Worm (Caenorhabditis elegans) whole organism, L4/young adult: Measurements from ENCODE around the gene srxa-1.

ENCODE experiments used
- W03F9.2 ChIP-seq: fragments of 150-350 bp; optimal IDR thresholded peaks from 2 replicates; lab custom pipeline; 2014; ENCODE audit warnings: missing biosample characterization, missing genetic modification characterization
- dao-5 ChIP-seq: sonication (generic microtip); optimal IDR thresholded peaks from 2 replicates; lab custom pipeline; 2016; ENCODE audit warnings: missing genotype, missing genetic modification characterization, moderate library complexity, missing compliant biosample characterization
- him-1 ChIP-seq: sonication (generic microtip); optimal IDR thresholded peaks from 2 replicates; lab custom pipeline; 2016; ENCODE audit warnings: missing genotype, missing genetic modification reagents, missing genetic modification characterization, missing compliant biosample characterization

srxa-1 gene

ce11 chrV:20731787-20732186, at the start of gene srxa-1:
Gene srxa-1 (plus strand): TSS chrV:20732087.
- TF ChIP-seq dao-5 (tag; lab: Kevin White, UChicago) = no peak
- no peak for TF ChIP-seq W03F9.2 (tag; lab: Kevin White, UChicago)
- no peak for TF ChIP-seq him-1 (tag; lab: Kevin White, UChicago)

ce11 chrV:20682309-20682708, 49.6 kb upstream of the srxa-1 start:
- TF ChIP-seq W03F9.2 (tag; lab: Kevin White, UChicago) = no peak
- TF ChIP-seq dao-5 (tag; lab: Kevin White, UChicago) = no peak
- no peak for TF ChIP-seq him-1 (tag; lab: Kevin White, UChicago)

ce11 chrV:20685383-20685782, 46.5 kb upstream of the srxa-1 start, which contains the start of gene klf-2:
Gene klf-2 (plus strand): TSS chrV:20685683.
- TF ChIP-seq dao-5 (tag; lab: Kevin White, UChicago) (no peak), W03F9.2 (tag; lab: Kevin White, UChicago) (no peak), him-1 (tag; lab: Kevin White, UChicago) (no peak)

DNA sequence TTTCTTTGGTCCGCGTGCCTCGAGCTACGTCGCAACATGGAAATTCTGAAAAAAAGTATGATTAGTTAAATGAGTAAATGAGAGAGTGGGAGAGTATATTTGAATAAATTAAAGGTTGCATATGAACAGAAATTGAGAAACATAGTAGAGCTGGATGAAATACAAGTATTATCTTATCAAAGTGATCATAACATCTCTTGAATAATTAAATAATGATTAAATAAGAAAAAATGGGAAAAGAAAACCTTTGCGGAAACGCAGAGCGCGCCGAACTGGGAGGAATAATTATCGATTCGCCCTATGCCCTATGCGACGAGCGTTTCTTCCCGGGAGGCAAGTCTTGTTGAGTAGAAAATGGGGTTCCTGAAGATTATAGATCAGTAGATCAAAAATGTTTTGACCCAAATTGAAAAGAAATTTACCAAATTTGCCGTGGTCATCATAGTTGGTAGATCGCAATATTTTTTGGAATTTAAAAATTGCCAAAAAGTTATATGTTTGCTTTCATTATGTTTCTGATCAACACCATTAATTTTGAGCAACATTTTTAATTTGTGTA, 42.3 kb upstream of the srxa-1 start, which contains the start of gene F53F8.3:
Gene F53F8.3, minus strand, starts transcription at position 51 of the 559 bp plus-strand sequence.
- no peak for TF ChIP-seq him-1 (tag; lab: Kevin White, UChicago)
- TF ChIP-seq W03F9.2 (tag; lab: Kevin White, UChicago) = no peak
- no peak for TF ChIP-seq dao-5 (tag; lab: Kevin White, UChicago)

DNA sequence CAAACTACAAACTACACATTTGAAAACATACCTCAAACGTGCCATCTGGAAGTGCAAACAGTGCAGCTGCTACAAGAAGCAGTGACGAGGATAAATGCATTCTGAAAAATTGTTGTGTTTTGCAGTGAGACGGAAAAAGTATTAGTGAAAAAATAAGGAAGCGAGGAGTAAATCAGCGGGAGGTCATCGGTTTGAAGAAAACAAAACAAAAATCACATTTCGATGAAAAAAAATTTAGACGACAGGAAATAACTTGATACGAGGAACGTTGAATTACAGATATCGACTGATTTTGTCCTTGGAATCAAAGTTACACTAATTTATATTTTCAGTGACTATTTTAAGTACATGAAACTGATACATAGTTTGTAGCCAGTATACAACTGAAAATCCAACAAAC, 40.3 kb upstream of the srxa-1 start, which contains the start of gene F53F8.4:
Gene F53F8.4, minus strand, starts transcription at position 101 of the 400 bp plus-strand sequence.
- TF ChIP-seq him-1 (tag; lab: Kevin White, UChicago) = no peak
- no peak for TF ChIP-seq dao-5 (tag; lab: Kevin White, UChicago)
- TF ChIP-seq W03F9.2 (tag; lab: Kevin White, UChicago) = no peak

DNA sequence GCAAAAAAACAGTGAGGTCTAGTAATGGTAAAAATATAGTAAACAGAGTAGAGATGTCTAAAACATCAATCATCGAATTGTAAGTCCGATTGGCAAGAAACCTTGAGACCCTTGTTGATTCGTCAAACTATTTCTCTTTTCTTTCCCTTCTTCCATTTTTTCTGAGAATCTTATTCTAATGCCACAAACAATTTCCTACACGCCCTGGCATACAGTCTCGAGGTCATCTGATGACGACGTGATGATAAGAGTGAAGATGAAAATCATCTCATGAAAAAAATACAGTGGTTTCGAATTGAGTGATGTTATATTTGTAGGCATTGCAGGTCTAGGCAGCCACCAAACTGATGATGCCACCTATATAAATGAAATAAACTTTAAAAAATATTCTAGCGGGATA, 39.0 kb upstream of the srxa-1 start:
- TF ChIP-seq him-1 (tag; lab: Kevin White, UChicago) (no peak), W03F9.2 (tag; lab: Kevin White, UChicago) (no peak), dao-5 (tag; lab: Kevin White, UChicago) (no peak)

ce11 chrV:20693968-20694367, 37.9 kb upstream of the srxa-1 start:
- TF ChIP-seq him-1 (tag; lab: Kevin White, UChicago) (peak; percentile 58), dao-5 (tag; lab: Kevin White, UChicago) (peak; percentile 59), W03F9.2 (tag; lab: Kevin White, UChicago) (no peak)

DNA sequence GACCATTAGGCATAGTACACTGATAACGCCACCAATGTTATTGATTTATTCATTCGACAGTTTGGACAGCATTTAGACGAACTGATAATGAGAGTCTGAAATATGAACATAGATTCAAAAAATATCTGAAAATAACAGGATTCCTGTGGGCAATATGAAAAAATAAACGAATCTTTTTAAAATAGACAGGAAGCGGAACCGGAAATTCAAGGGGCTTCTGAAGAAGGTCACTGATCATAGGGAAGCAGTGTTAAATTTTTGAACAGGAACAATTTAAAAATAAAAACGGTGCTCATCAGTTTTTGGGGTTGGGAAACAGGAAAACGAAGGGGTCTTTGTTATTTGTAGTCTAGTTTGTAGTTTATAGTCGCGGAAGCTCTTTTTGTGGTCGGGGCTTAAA, 33.6 kb upstream of the srxa-1 start, which contains the start of gene F53F8.7:
Gene F53F8.7, minus strand, starts transcription at position 101 of the 400 bp plus-strand sequence.
- TF ChIP-seq dao-5 (tag; lab: Kevin White, UChicago) (no peak), him-1 (tag; lab: Kevin White, UChicago) (no peak), W03F9.2 (tag; lab: Kevin White, UChicago) (no peak)

ce11 chrV:20703998-20704572, 27.8 kb upstream of the srxa-1 start, which contains the start of the genes F53F8.5 and F53F8.6:
Gene F53F8.5 (minus strand): TSS chrV:20704049.
Gene F53F8.6 (plus strand): TSS chrV:20704227.
- no peak for TF ChIP-seq dao-5 (tag; lab: Kevin White, UChicago)
- TF ChIP-seq him-1 (tag; lab: Kevin White, UChicago) = no peak
- no peak for TF ChIP-seq W03F9.2 (tag; lab: Kevin White, UChicago)

DNA sequence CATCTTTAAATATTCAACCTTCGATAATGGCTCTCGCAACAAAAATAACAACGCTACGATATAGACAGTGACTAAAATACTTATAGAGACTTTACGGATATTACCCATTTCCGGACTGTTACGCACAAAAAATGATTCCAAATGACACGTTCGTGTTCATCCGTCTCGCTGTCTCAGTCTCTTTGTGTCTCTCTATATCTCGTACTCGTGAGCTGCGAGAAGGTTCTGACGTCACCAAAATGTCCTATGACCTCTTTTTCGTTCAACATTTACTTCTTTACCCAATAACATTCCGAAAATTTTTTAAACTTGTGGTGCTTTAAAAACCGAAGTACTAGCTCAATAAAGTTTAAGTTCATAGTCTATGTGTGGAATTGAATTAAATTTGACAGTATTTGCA, 21.7 kb upstream of the srxa-1 start:
- TF ChIP-seq W03F9.2 (tag; lab: Kevin White, UChicago) (no peak), dao-5 (tag; lab: Kevin White, UChicago) (no peak), him-1 (tag; lab: Kevin White, UChicago) (no peak)

DNA sequence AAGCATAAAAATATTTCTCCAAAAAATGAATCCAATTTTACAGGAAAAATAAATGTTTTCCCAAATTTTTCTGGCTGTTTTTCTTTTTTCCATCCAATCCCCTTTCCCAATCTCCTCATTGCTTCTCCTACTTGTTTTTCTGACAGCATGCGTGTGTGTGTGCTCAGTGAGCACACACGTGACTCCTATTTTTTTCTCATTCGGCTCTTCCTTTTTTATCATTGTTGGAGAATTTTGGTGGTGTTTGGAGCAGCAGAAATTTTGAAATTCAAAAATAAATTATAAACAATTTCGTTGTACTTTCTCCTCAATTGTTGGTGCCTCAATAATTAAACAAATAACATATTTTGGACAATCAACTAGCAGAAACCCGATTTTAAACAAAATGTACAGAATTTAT, 21.2 kb upstream of the srxa-1 start:
- no peak for TF ChIP-seq W03F9.2 (tag; lab: Kevin White, UChicago)
- TF ChIP-seq dao-5 (tag; lab: Kevin White, UChicago) = no peak
- no peak for TF ChIP-seq him-1 (tag; lab: Kevin White, UChicago)

ce11 chrV:20711733-20712132, 20.2 kb upstream of the srxa-1 start:
- no peak for TF ChIP-seq W03F9.2 (tag; lab: Kevin White, UChicago)
- no peak for TF ChIP-seq him-1 (tag; lab: Kevin White, UChicago)
- no peak for TF ChIP-seq dao-5 (tag; lab: Kevin White, UChicago)

DNA sequence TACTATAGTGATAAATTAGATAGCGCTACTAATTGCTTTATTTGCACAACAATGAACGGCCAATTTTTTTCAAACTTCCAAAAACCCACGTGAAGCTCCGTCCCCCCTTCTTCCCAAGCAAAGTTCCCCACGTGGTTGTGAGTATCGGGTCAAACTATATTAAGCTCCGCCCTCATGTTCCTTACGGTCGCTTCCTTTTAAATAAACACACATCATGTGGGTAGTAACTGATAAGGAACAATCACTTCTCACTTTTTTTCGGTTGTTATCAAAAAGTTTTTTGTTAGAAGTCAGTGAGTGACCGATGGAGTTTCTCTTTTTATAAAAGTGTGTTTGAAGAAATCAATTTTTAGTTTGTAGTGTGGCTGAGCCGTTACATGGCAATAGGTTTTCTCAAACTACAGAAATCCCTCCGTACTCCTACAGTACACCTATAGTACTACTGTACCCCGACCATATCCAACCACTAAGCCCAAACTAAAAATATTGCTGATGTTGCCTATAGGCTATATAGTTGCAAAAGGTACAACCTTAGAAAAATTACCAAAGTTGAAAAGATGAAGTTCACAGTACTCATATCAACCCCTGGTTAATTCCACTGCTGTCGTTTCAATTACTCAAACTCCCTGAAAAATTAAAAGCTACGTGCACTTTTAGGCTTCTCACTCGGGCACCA, 19.4 kb upstream of the srxa-1 start:
- no peak for TF ChIP-seq dao-5 (tag; lab: Kevin White, UChicago)
- TF ChIP-seq him-1 (tag; lab: Kevin White, UChicago) = no peak
- TF ChIP-seq W03F9.2 (tag; lab: Kevin White, UChicago) = no peak
